Worm (Caenorhabditis elegans) whole organism, L4 larva: ENCODE measurements around the gene F46F5.1.

Experiments
- D1046.2 ChIP-seq: fragments of 200-800 bp; sonication (Bioruptor generic); IDR thresholded peaks from 2 replicates; pipeline ENCODE4 v1.3.6; 2022; ENCODE audit warnings: missing genetic modification characterization, missing compliant biosample characterization
- F44E2.7 ChIP-seq: fragments of 200-800 bp; sonication (Bioruptor generic); IDR thresholded peaks from 2 replicates; pipeline ENCODE4 v2.1.2; 2022; ENCODE audit warnings: missing genetic modification characterization, missing compliant biosample characterization
- Y5F2A.4 ChIP-seq: fragments of 200-800 bp; sonication (Bioruptor generic); optimal IDR thresholded peaks from 2 replicates; lab custom pipeline; 2018; ENCODE audit warnings: mild to moderate bottlenecking, missing genetic modification characterization, missing compliant biosample characterization
- dmd-9 ChIP-seq: fragments of 200-800 bp; sonication (Bioruptor generic); IDR thresholded peaks from 2 replicates; pipeline ENCODE4 v1.3.6; 2022; ENCODE audit warnings: missing genetic modification reagents, missing genetic modification characterization, missing compliant biosample characterization
- egl-27 ChIP-seq: sonication (generic microtip); optimal IDR thresholded peaks from 3 replicates; lab custom pipeline; 2017; ENCODE audit warnings: missing biosample characterization, missing genetic modification reagents, missing genetic modification characterization
- fkh-10 ChIP-seq: fragments of 150-350 bp; optimal IDR thresholded peaks from 2 replicates; lab custom pipeline; 2014; ENCODE audit warnings: missing biosample characterization, missing genetic modification reagents, missing genetic modification characterization
- mdl-1 ChIP-seq, 2 experiments: fragments of 150-350 bp in 1 of 2; sonication (generic microtip) in 1 of 2; optimal IDR thresholded peaks; 2 replicates each; lab custom pipeline; 2014 to 2017; ENCODE audit warnings: missing biosample characterization in 2 of 2, missing genetic modification characterization in 2 of 2
- mxl-2 ChIP-seq: fragments of 200-800 bp; sonication (Bioruptor generic); conservative IDR thresholded peaks from 2 replicates; pipeline ENCODE4 v1.3.6; 2022; ENCODE audit warnings: missing genetic modification reagents, missing genetic modification characterization, missing compliant biosample characterization
- nhr-11 ChIP-seq: fragments of 150-350 bp; optimal IDR thresholded peaks from 2 replicates; lab custom pipeline; 2014; ENCODE audit warnings: missing biosample characterization, missing genetic modification characterization
- nhr-111 ChIP-seq: fragments of 200-800 bp; sonication (Bioruptor generic); optimal IDR thresholded peaks from 2 replicates; lab custom pipeline; 2018; ENCODE audit warnings: mild to moderate bottlenecking, missing genetic modification characterization, missing compliant biosample characterization
- nhr-25 ChIP-seq: sonication (generic microtip); optimal IDR thresholded peaks from 2 replicates; lab custom pipeline; 2017; ENCODE audit warnings: missing genetic modification characterization, mild to moderate bottlenecking, missing compliant biosample characterization, antibody characterized with exemption, moderate library complexity, borderline replicate concordance; ENCODE audit not compliant: insufficient read depth
- pqm-1 ChIP-seq: sonication (generic microtip); optimal IDR thresholded peaks from 2 replicates; lab custom pipeline; 2017; ENCODE audit warnings: missing biosample characterization, missing genetic modification characterization
- tra-1 ChIP-seq: fragments of 200-800 bp; sonication (Bioruptor generic); IDR thresholded peaks from 2 replicates; pipeline ENCODE4 v1.3.6; 2022; ENCODE audit warnings: missing genetic modification reagents, missing genetic modification characterization, missing compliant biosample characterization
- unc-130 ChIP-seq: sonication (generic microtip); optimal IDR thresholded peaks from 2 replicates; lab custom pipeline; 2016; ENCODE audit warnings: missing genetic modification reagents, missing genetic modification characterization, missing compliant biosample characterization

DNA sequence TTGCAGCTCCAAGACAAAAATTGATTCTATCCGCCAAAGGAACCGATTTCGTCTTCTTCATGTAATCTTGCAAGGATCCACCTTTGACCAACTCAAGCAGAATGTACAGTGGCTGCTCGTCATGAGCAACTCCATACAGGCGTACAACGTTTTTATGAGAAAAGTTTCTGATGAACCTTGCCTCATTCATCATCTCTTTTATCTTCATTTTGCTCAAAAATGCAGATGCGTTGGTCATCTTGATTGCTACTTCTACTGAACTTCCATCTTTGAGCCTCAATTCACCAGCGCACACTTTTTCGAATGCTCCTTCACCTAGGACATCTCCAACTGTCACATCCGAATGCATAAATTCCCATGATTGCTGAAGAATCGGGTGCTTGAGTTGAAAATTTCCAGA lies 5.2 kb upstream of the F46F5.1 start:
- TF ChIP-seq tra-1 (GFP tag; lab: Robert Waterston, UW) (no peak), pqm-1 (tag; lab: Kevin White, UChicago) (no peak), nhr-111 (GFP tag; lab: Kevin White, UChicago) (no peak), F44E2.7 (no peak), mdl-1 (tag; optimal IDR thresholded peaks at IDR 0.05; lab: Kevin White, UChicago) (no peak), mxl-2 (GFP tag; lab: Robert Waterston, UW) (no peak), nhr-25 (no peak), egl-27 (no peak), unc-130 (GFP tag; lab: Kevin White, UChicago) (no peak), dmd-9 (GFP tag; lab: Robert Waterston, UW) (no peak), D1046.2 (no peak), nhr-11 (no peak), Y5F2A.4 (GFP tag; lab: Kevin White, UChicago) (no peak), fkh-10 (GFP tag; lab: Kevin White, UChicago) (no peak)
